Fruit fly (Drosophila melanogaster) whole organism, embryonic: ENCODE measurements around the gene IRSp53.

Experiments used
- Atf6 ChIP-seq: fragments of 200-800 bp; sonication (Bioruptor generic); IDR thresholded peaks from 2 replicates; pipeline ENCODE4 v1.3.6; 2022; ENCODE audit warnings: missing biosample characterization, missing genetic modification characterization
- CG10979 ChIP-seq: fragments of 200-800 bp; sonication (Bioruptor generic); optimal IDR thresholded peaks from 2 replicates; lab custom pipeline; 2018; ENCODE audit warnings: missing biosample characterization, mild to moderate bottlenecking, missing genetic modification characterization, moderate library complexity
- CG11696 ChIP-seq: fragments of 200-800 bp; sonication (Bioruptor generic); IDR thresholded peaks from 2 replicates; pipeline ENCODE4 v1.3.6; 2022; ENCODE audit warnings: missing biosample characterization, missing genetic modification characterization
- CG12391 ChIP-seq: fragments of 200-800 bp; sonication (Bioruptor generic); optimal IDR thresholded peaks from 3 replicates; lab custom pipeline; 2018; ENCODE audit warnings: missing biosample characterization, mild to moderate bottlenecking, missing genetic modification characterization, moderate library complexity
- CG14710 ChIP-seq: fragments of 200-800 bp; sonication (Bioruptor generic); optimal IDR thresholded peaks from 3 replicates; lab custom pipeline; 2019; ENCODE audit warnings: missing biosample characterization, mild to moderate bottlenecking, missing genetic modification characterization, moderate library complexity
- CG15269 ChIP-seq: fragments of 200-800 bp; sonication (Bioruptor generic); optimal IDR thresholded peaks from 2 replicates; lab custom pipeline; 2018; ENCODE audit warnings: missing biosample characterization, mild to moderate bottlenecking, missing genetic modification characterization, moderate library complexity
- CG1603 ChIP-seq: fragments of 200-800 bp; sonication (Bioruptor generic); optimal IDR thresholded peaks from 2 replicates; lab custom pipeline; 2019; ENCODE audit warnings: missing biosample characterization, mild to moderate bottlenecking, missing genetic modification characterization, moderate library complexity
- CG16779 ChIP-seq: fragments of 200-800 bp; sonication (Bioruptor generic); IDR thresholded peaks from 2 replicates; pipeline ENCODE4 v1.3.6; 2022; ENCODE audit warnings: missing biosample characterization, missing genetic modification characterization
- CG1792 ChIP-seq: fragments of 200-800 bp; sonication (Bioruptor generic); optimal IDR thresholded peaks from 2 replicates; lab custom pipeline; 2016; ENCODE audit warnings: missing biosample characterization, missing genetic modification characterization
- CG2116 ChIP-seq: fragments of 200-800 bp; sonication (Bioruptor generic); optimal IDR thresholded peaks from 3 replicates; lab custom pipeline; 2018; ENCODE audit warnings: missing biosample characterization, mild to moderate bottlenecking, missing genetic modification characterization
- CG2678 ChIP-seq: fragments of 200-800 bp; sonication (Bioruptor generic); optimal IDR thresholded peaks from 3 replicates; lab custom pipeline; 2019; ENCODE audit warnings: missing biosample characterization, mild to moderate bottlenecking, missing genetic modification characterization, moderate library complexity
- CG34224 ChIP-seq: fragments of 200-800 bp; sonication (Bioruptor generic); IDR thresholded peaks from 3 replicates; pipeline ENCODE4 v1.3.6; 2022; ENCODE audit warnings: missing biosample characterization, missing genetic modification characterization; ENCODE audit not compliant: partially characterized antibody
- CG3995 ChIP-seq: fragments of 200-800 bp; sonication (Bioruptor generic); optimal IDR thresholded peaks from 3 replicates; lab custom pipeline; 2016; ENCODE audit warnings: missing biosample characterization, missing genetic modification characterization
- CG6689 ChIP-seq: fragments of 200-800 bp; sonication (Bioruptor generic); IDR thresholded peaks from 2 replicates; pipeline ENCODE4 v1.3.6; 2022; ENCODE audit warnings: missing biosample characterization, missing genetic modification characterization
- CG6765 ChIP-seq: fragments of 200-800 bp; sonication (Bioruptor generic); optimal IDR thresholded peaks from 3 replicates; lab custom pipeline; 2017; ENCODE audit warnings: missing biosample characterization, mild to moderate bottlenecking, missing genetic modification characterization
- CG9727 ChIP-seq: fragments of 200-800 bp; sonication (Bioruptor generic); optimal IDR thresholded peaks from 3 replicates; lab custom pipeline; 2017; ENCODE audit warnings: missing biosample characterization, mild to moderate bottlenecking, missing genetic modification characterization
- E2f2 ChIP-seq: fragments of 200-800 bp; sonication (Bioruptor generic); IDR thresholded peaks from 2 replicates; pipeline ENCODE4 v1.3.6; 2022; ENCODE audit warnings: missing biosample characterization, missing genetic modification characterization
- Ets97D ChIP-seq: fragments of 200-800 bp; sonication (Bioruptor generic); optimal IDR thresholded peaks from 3 replicates; lab custom pipeline; 2016; ENCODE audit warnings: missing biosample characterization, missing genetic modification characterization
- Fer2 ChIP-seq: fragments of 200-800 bp; sonication (Bioruptor generic); optimal IDR thresholded peaks from 2 replicates; lab custom pipeline; 2018; ENCODE audit warnings: missing biosample characterization, mild to moderate bottlenecking, missing genetic modification characterization, moderate library complexity
- HLH54F ChIP-seq: fragments of 200-800 bp; sonication (Bioruptor generic); optimal IDR thresholded peaks from 3 replicates; lab custom pipeline; 2016; ENCODE audit warnings: missing biosample characterization, missing genetic modification characterization
- Hr78 ChIP-seq, 2 experiments: fragments of 200-800 bp in 1 of 2; fragments of >200 bp in 1 of 2; sonication (Bioruptor generic) in 1 of 2; optimal IDR thresholded peaks; 2 replicates each; lab custom pipeline; 2017 to 2019; ENCODE audit warnings: missing biosample characterization in 2 of 2, missing genetic modification characterization in 2 of 2, mild to moderate bottlenecking in 1 of 2, moderate library complexity in 1 of 2
- MBD-R2 ChIP-seq: fragments of 200-800 bp; sonication (Bioruptor generic); IDR thresholded peaks from 2 replicates; pipeline ENCODE4 v1.3.6; 2022; ENCODE audit warnings: missing biosample characterization, missing genetic modification characterization
- Nf-YB ChIP-seq: fragments of 200-800 bp; sonication (Bioruptor generic); optimal IDR thresholded peaks from 3 replicates; lab custom pipeline; 2019; ENCODE audit warnings: missing biosample characterization, mild to moderate bottlenecking, missing genetic modification characterization, moderate library complexity
- Optix ChIP-seq: fragments of 200-800 bp; sonication (Bioruptor generic); IDR thresholded peaks from 3 replicates; pipeline ENCODE4 v1.3.6; 2022; ENCODE audit warnings: missing biosample characterization, missing genetic modification characterization
- Pdp1 ChIP-seq, 2 experiments: fragments of 200-800 bp; sonication (Bioruptor generic); optimal IDR thresholded peaks; 3 replicates each; lab custom pipeline; 2016; ENCODE audit warnings: missing biosample characterization in 2 of 2, missing genetic modification characterization in 2 of 2, mild to moderate bottlenecking in 1 of 2, moderate library complexity in 1 of 2
- Scr ChIP-seq: fragments of 200-800 bp; sonication (Bioruptor generic); IDR thresholded peaks from 2 replicates; pipeline ENCODE4 v1.3.6; 2022; ENCODE audit warnings: missing biosample characterization, missing genetic modification characterization; ENCODE audit not compliant: partially characterized antibody
- Sin3A ChIP-seq: fragments of >200 bp; optimal IDR thresholded peaks from 2 replicates; lab custom pipeline; 2018
- Sox102F ChIP-seq: fragments of 200-800 bp; sonication (Bioruptor generic); optimal IDR thresholded peaks from 2 replicates; lab custom pipeline; 2018; ENCODE audit warnings: missing biosample characterization, mild to moderate bottlenecking, missing genetic modification characterization, moderate library complexity
- Sry-δ ChIP-seq: fragments of 200-800 bp; sonication (Bioruptor generic); optimal IDR thresholded peaks from 2 replicates; lab custom pipeline; 2016; ENCODE audit warnings: missing biosample characterization, missing genetic modification characterization
- cas ChIP-seq: fragments of 200-800 bp; sonication (Bioruptor generic); IDR thresholded peaks from 2 replicates; pipeline ENCODE4 v1.3.6; 2022; ENCODE audit warnings: missing biosample characterization, missing genetic modification characterization
- cato ChIP-seq: fragments of 200-800 bp; sonication (Bioruptor generic); optimal IDR thresholded peaks from 2 replicates; lab custom pipeline; 2016; ENCODE audit warnings: missing biosample characterization, missing genetic modification characterization, borderline replicate concordance
- chinmo ChIP-seq: fragments of 200-800 bp; sonication (Bioruptor generic); IDR thresholded peaks from 4 replicates; pipeline ENCODE4 v1.3.6; 2022; ENCODE audit warnings: missing biosample characterization, missing genetic modification characterization; ENCODE audit not compliant: partially characterized antibody
- dan ChIP-seq: fragments of 200-800 bp; sonication (Bioruptor generic); IDR thresholded peaks from 2 replicates; pipeline ENCODE4 v1.3.6; 2022; ENCODE audit warnings: missing biosample characterization, missing genetic modification characterization
- dm ChIP-seq: fragments of 200-800 bp; sonication (Bioruptor generic); optimal IDR thresholded peaks from 3 replicates; lab custom pipeline; 2016; ENCODE audit warnings: missing biosample characterization, missing genetic modification characterization
- ewg ChIP-seq: fragments of 200-800 bp; sonication (Bioruptor generic); optimal IDR thresholded peaks from 3 replicates; lab custom pipeline; 2017; ENCODE audit warnings: mild to moderate bottlenecking, missing biosample characterization, missing genetic modification reagents, missing genetic modification characterization
- exex ChIP-seq: fragments of 200-800 bp; sonication (Bioruptor generic); optimal IDR thresholded peaks from 4 replicates; lab custom pipeline; 2018; ENCODE audit warnings: missing biosample characterization, mild to moderate bottlenecking, missing genetic modification characterization, moderate library complexity
- gfzf ChIP-seq: fragments of 200-800 bp; sonication (Bioruptor generic); optimal IDR thresholded peaks from 2 replicates; lab custom pipeline; 2016; ENCODE audit warnings: missing biosample characterization, mild to moderate bottlenecking, missing genetic modification characterization, moderate library complexity
- nerfin-1 ChIP-seq: fragments of 200-800 bp; sonication (Bioruptor generic); optimal IDR thresholded peaks from 3 replicates; lab custom pipeline; 2019; ENCODE audit warnings: missing biosample characterization, mild to moderate bottlenecking, missing genetic modification characterization, moderate library complexity
- nmo ChIP-seq: fragments of 200-800 bp; sonication (Bioruptor generic); optimal IDR thresholded peaks from 2 replicates; lab custom pipeline; 2018; ENCODE audit warnings: missing biosample characterization, mild to moderate bottlenecking, missing genetic modification characterization, moderate library complexity
- onecut ChIP-seq: fragments of 200-800 bp; sonication (Bioruptor generic); IDR thresholded peaks from 2 replicates; pipeline ENCODE4 v1.3.6; 2022; ENCODE audit warnings: missing biosample characterization, missing genetic modification characterization
- phol ChIP-seq: fragments of 200-800 bp; sonication (Bioruptor generic); optimal IDR thresholded peaks from 3 replicates; lab custom pipeline; 2018; ENCODE audit warnings: missing biosample characterization, mild to moderate bottlenecking, missing genetic modification characterization, moderate library complexity
- row ChIP-seq: fragments of 200-800 bp; sonication (Bioruptor generic); IDR thresholded peaks from 3 replicates; pipeline ENCODE4 v1.3.6; 2022; ENCODE audit warnings: missing biosample characterization, missing genetic modification characterization
- salm ChIP-seq: fragments of 200-800 bp; sonication (Bioruptor generic); optimal IDR thresholded peaks from 2 replicates; lab custom pipeline; 2018; ENCODE audit warnings: missing biosample characterization, mild to moderate bottlenecking, missing genetic modification characterization
- ssp ChIP-seq: fragments of 200-800 bp; sonication (Bioruptor generic); IDR thresholded peaks from 2 replicates; pipeline ENCODE4 v1.3.6; 2022; ENCODE audit warnings: missing biosample characterization, missing genetic modification characterization
- stc ChIP-seq: fragments of 200-800 bp; sonication (Bioruptor generic); IDR thresholded peaks from 2 replicates; pipeline ENCODE4 v1.3.6; 2022; ENCODE audit warnings: missing biosample characterization, missing genetic modification characterization
- stwl ChIP-seq: fragments of 200-800 bp; sonication (Bioruptor generic); optimal IDR thresholded peaks from 3 replicates; lab custom pipeline; 2018; ENCODE audit warnings: missing biosample characterization, mild to moderate bottlenecking, missing genetic modification characterization, moderate library complexity
- vnd ChIP-seq: fragments of 200-800 bp; sonication (Bioruptor generic); IDR thresholded peaks from 3 replicates; pipeline ENCODE4 v1.3.6; 2022; ENCODE audit warnings: missing biosample characterization, missing genetic modification characterization; ENCODE audit not compliant: partially characterized antibody

Gene IRSp53

dm6 chr3L:11113198-11114197 lies 22.4 kb upstream of the IRSp53 start, which contains the start of gene Sod1 (continued):
- peak; percentile 38 for TF ChIP-seq Ets97D (GFP tag; lab: Kevin White, UChicago)
- peak; percentile 86 for TF ChIP-seq CG11696 (GFP tag; lab: Robert Waterston, UW)
- peak; percentile 45; the same call in 2 of the 3 replicates for TF ChIP-seq row (GFP tag; lab: Robert Waterston, UW)
- TF ChIP-seq Sin3A (lab: Kevin White, UChicago) = peak; percentile 27
- peak; percentile 21 for TF ChIP-seq CG6765 (GFP tag; lab: Kevin White, UChicago)
- TF ChIP-seq Sox102F (GFP tag; lab: Kevin White, UChicago) = no peak
- peak; percentile 81 for TF ChIP-seq E2f2 (GFP tag; lab: Robert Waterston, UW)
- peak; percentile 28 for TF ChIP-seq CG14710 (tag; lab: Kevin White, UChicago)
- peak; percentile 41; the same call in 1 of the 2 replicates for TF ChIP-seq MBD-R2 (GFP tag; lab: Robert Waterston, UW)
- TF ChIP-seq vnd (GFP tag; lab: Robert Waterston, UW) = 0 out of 3 replicates have a peak, but pooled peaks have one; percentile 12
- TF ChIP-seq nmo (GFP tag; lab: Kevin White, UChicago) = peak; percentile 31
- no peak for TF ChIP-seq nerfin-1 (tag; lab: Kevin White, UChicago)
- TF ChIP-seq exex (tag; lab: Kevin White, UChicago) = peak; percentile 30
- peak; percentile 76 for TF ChIP-seq ssp (GFP tag; lab: Robert Waterston, UW)
- TF ChIP-seq cas (GFP tag; lab: Robert Waterston, UW) = no peak
- no peak for TF ChIP-seq dan (GFP tag; lab: Robert Waterston, UW)
- TF ChIP-seq CG15269 = no peak
- TF ChIP-seq Pdp1 (GFP tag; optimal IDR thresholded peaks at IDR 0.05; lab: Kevin White, UChicago) = peak in 1 of 2 experiments; percentile 77
- TF ChIP-seq gfzf (GFP tag; lab: Kevin White, UChicago) = peak; percentile 92
- TF ChIP-seq phol (tag; lab: Kevin White, UChicago) = peak; percentile 8
- TF ChIP-seq CG2678 = no peak
- TF ChIP-seq Optix (GFP tag; lab: Robert Waterston, UW) = no peak
- no peak for TF ChIP-seq onecut (GFP tag; lab: Robert Waterston, UW)
- no peak for TF ChIP-seq CG1792
- no peak for TF ChIP-seq salm
- no peak for TF ChIP-seq cato
- TF ChIP-seq CG9727 (GFP tag; lab: Kevin White, UChicago) = peak; percentile 5
- no peak for TF ChIP-seq Fer2 (tag; lab: Kevin White, UChicago)
- TF ChIP-seq CG2116 (GFP tag; lab: Kevin White, UChicago) = peak; percentile 16
- TF ChIP-seq ewg (GFP tag; lab: Kevin White, UChicago) = no peak
- TF ChIP-seq CG3995 (GFP tag; lab: Kevin White, UChicago) = peak; percentile 89
- TF ChIP-seq HLH54F (GFP tag; lab: Kevin White, UChicago) = no peak
- TF ChIP-seq Hr78 (GFP tag; optimal IDR thresholded peaks at IDR 0.05; lab: Kevin White, UChicago) = peak in 1 of 2 experiments; percentile 97
- no peak for TF ChIP-seq CG6689 (GFP tag; lab: Robert Waterston, UW)
- TF ChIP-seq CG10979 = no peak
- TF ChIP-seq Sry-δ (GFP tag; lab: Kevin White, UChicago) = peak; percentile 34
- TF ChIP-seq Scr (GFP tag; lab: Robert Waterston, UW) = 0 out of 2 replicates have a peak, but pooled peaks have one; percentile 33
- peak; percentile 20 for TF ChIP-seq CG12391
- TF ChIP-seq chinmo (GFP tag; lab: Robert Waterston, UW) = peak; percentile 71; the same call in 1 of the 4 replicates
- TF ChIP-seq Atf6 = 0 out of 2 replicates have a peak, but pooled peaks have one; percentile 8
- TF ChIP-seq stwl (tag; lab: Kevin White, UChicago) = peak; percentile 57
- peak; percentile 53; the same call in 1 of the 3 replicates for TF ChIP-seq CG34224 (GFP tag; lab: Robert Waterston, UW)
- TF ChIP-seq CG16779 (GFP tag; lab: Robert Waterston, UW) = no peak
- peak; percentile 27 for TF ChIP-seq CG1603
- TF ChIP-seq stc (GFP tag; lab: Robert Waterston, UW) = 0 out of 2 replicates have a peak, but pooled peaks have one; percentile 22
- TF ChIP-seq Nf-YB (GFP tag; lab: Kevin White, UChicago) = no peak
- TF ChIP-seq dm (GFP tag; lab: Kevin White, UChicago) = peak; percentile 15
